Worm (Caenorhabditis elegans): ENCODE measurements around the gene srv-31.

DNA sequence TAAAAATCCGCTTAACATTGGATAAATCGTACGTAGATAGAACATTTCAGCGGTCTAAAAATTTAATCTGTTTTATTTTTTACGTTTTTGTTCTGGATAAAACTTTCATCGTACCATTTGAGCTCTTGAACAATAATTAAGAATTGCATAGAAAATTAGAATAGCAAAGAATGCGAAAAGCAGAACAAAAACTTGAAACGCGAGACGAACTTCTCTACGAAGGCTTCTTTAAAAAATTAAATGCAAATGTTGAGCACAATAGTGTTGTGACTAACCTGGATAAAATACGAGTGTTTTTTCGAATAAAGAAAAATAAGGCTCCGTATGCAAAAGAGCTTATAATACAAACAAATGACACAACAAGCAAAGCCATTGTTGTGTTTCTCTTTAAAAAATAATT lies 27.7 kb upstream of the srv-31 start:
- TF ChIP-seq flt-1 (GFP tag; IDR thresholded peaks at IDR 0.05) (no peak), pes-1 (GFP tag; IDR thresholded peaks at IDR 0.05) (no peak), hnd-1 (tag; optimal IDR thresholded peaks at IDR 0.05) (no peak), tbx-11 (GFP tag; IDR thresholded peaks at IDR 0.05) (no peak), B0310.2 (tag; optimal IDR thresholded peaks at IDR 0.05) (no peak), scrt-1 (GFP tag; IDR thresholded peaks at IDR 0.05) (no peak), hmbx-1 (tag; optimal IDR thresholded peaks at IDR 0.05) (no peak), ama-1 (optimal IDR thresholded peaks at IDR 0.05) (no peak), ceh-13 (GFP tag; optimal IDR thresholded peaks at IDR 0.05) (no peak), hmg-4 (GFP tag; optimal IDR thresholded peaks at IDR 0.05) (no peak)
